Worm (Caenorhabditis elegans) whole organism, L1 larva: Measurements from ENCODE around the gene K07B1.4.

Experiments used
- Y116A8C.19 ChIP-seq: sonication (generic microtip); optimal IDR thresholded peaks from 2 replicates; lab custom pipeline; 2016; ENCODE audit warnings: missing compliant biosample characterization, missing genetic modification characterization, borderline replicate concordance
- egl-13 ChIP-seq: sonication (generic microtip); optimal IDR thresholded peaks from 2 replicates; lab custom pipeline; 2016; ENCODE audit warnings: missing genotype, missing genetic modification reagents, missing genetic modification characterization, missing compliant biosample characterization
- elt-3 ChIP-seq, 6 experiments: fragments of 150-350 bp in 1 of 6; sonication (generic microtip); optimal IDR thresholded peaks; 2 replicates each; lab custom pipeline; 2017 to 2018; ENCODE audit warnings: missing biosample characterization in 6 of 6, missing genetic modification characterization in 6 of 6, inconsistent platforms in 1 of 6
- fkh-10 ChIP-seq: sonication (generic microtip); optimal IDR thresholded peaks from 2 replicates; lab custom pipeline; 2017; ENCODE audit warnings: missing biosample characterization, missing genetic modification reagents, missing genetic modification characterization
- nhr-11 ChIP-seq: fragments of 150-350 bp; optimal IDR thresholded peaks from 2 replicates; lab custom pipeline; 2014; ENCODE audit warnings: missing biosample characterization, missing genetic modification characterization
- pag-3 ChIP-seq: sonication (generic microtip); optimal IDR thresholded peaks from 2 replicates; lab custom pipeline; 2017; ENCODE audit warnings: missing genetic modification characterization, mild to moderate bottlenecking, missing compliant biosample characterization, antibody characterized with exemption, borderline replicate concordance; ENCODE audit not compliant: insufficient read depth
- unc-130 ChIP-seq: fragments of 150-350 bp; optimal IDR thresholded peaks from 2 replicates; lab custom pipeline; 2017; ENCODE audit warnings: missing biosample characterization, missing genetic modification characterization, inconsistent platforms
- zag-1 ChIP-seq: fragments of 150-350 bp; optimal IDR thresholded peaks from 2 replicates; lab custom pipeline; 2014; ENCODE audit warnings: missing biosample characterization, missing genetic modification characterization

- TF ChIP-seq unc-130 (no peak), elt-3 (tag; optimal IDR thresholded peaks at IDR 0.05; lab: Kevin White, UChicago) (peak in 2 of 6 experiments; percentile 26 to 84), Y116A8C.19 (tag; lab: Kevin White, UChicago) (no peak), nhr-11 (tag; lab: Kevin White, UChicago) (no peak), egl-13 (no peak), pag-3 (tag; lab: Kevin White, UChicago) (peak; percentile 37), fkh-10 (GFP tag; lab: Kevin White, UChicago) (no peak), zag-1 (tag; lab: Kevin White, UChicago) (no peak)
These were observed 4.7 kb downstream of the K07B1.4 start, which contains the start of gene acl-14 for ce11 chrV:9333316-9334048.
